Worm (Caenorhabditis elegans): Measurements from ENCODE around the gene fbxa-105.
A peak's percentile ranks its signal among the peaks of the same experiment; 100 is the strongest.

The fbxa-105 gene

DNA sequence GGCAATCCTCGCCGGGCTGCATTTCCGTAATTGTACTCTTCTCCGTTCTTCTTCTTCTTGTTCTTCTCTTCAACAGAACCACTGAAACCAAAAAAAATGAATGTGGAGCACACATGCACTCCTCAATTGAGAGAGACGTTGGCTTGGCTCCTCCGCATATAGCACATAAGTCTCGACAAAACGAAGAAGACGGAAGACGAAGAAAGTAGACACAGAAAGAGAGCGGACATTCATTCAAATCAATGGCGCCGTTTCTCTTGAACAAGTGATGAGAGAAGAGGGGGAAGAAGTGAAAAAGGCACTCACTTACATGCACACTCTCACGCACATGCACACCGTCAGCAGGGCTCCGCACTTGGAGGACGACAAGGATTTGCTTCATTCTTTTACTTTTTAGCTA lies 45.7 kb upstream of the fbxa-105 start, which contains the start of gene F25E5.9 (continued):
- TF ChIP-seq nhr-19 (GFP tag; conservative IDR thresholded peaks at IDR 0.05) (no peak; the same call in 1 of the 2 replicates), blmp-1 (tag; optimal IDR thresholded peaks at IDR 0.05) (no peak), nhr-71 (tag; optimal IDR thresholded peaks at IDR 0.05) (no peak), C34B4.2 (tag; optimal IDR thresholded peaks at IDR 0.05) (no peak), lin-39 (tag; optimal IDR thresholded peaks at IDR 0.05) (no peak), tbx-2 (tag; optimal IDR thresholded peaks at IDR 0.05) (no peak), C04F5.9 (tag; optimal IDR thresholded peaks at IDR 0.05) (no peak), lsy-2 (tag; optimal IDR thresholded peaks at IDR 0.05) (peak in 1 of 2 experiments; percentile 27), mab-9 (GFP tag; IDR thresholded peaks at IDR 0.05) (no peak), fkh-4 (tag; optimal IDR thresholded peaks at IDR 0.05; ENCODE audit: borderline replicate concordance) (no peak), unc-30 (tag; optimal IDR thresholded peaks at IDR 0.05) (no peak), nhr-90 (tag; optimal IDR thresholded peaks at IDR 0.05; ENCODE audit: poor library complexity) (no peak), grh-1 (GFP tag; IDR thresholded peaks at IDR 0.05) (no peak), xbp-1 (tag; optimal IDR thresholded peaks at IDR 0.05) (no peak), nhr-84 (tag; optimal IDR thresholded peaks at IDR 0.05) (no peak), skn-1 (tag; optimal IDR thresholded peaks at IDR 0.05) (no peak), efl-3 (GFP tag; optimal IDR thresholded peaks at IDR 0.05) (no peak), sup-37 (GFP tag; optimal IDR thresholded peaks at IDR 0.05) (no peak), pqm-1 (tag; optimal IDR thresholded peaks at IDR 0.05) (no peak), ceh-90 (tag; optimal IDR thresholded peaks at IDR 0.05) (no peak), unc-62 (GFP tag; optimal IDR thresholded peaks at IDR 0.05) (no peak), efl-1 (optimal IDR thresholded peaks at IDR 0.05) (peak in 1 of 2 experiments; percentile 11), efl-1 (GFP tag; optimal IDR thresholded peaks at IDR 0.05 in 1 of 2) (no peak), vab-15 (tag; optimal IDR thresholded peaks at IDR 0.05) (no peak), fkh-8 (tag; optimal IDR thresholded peaks at IDR 0.05) (peak; percentile 29), ceh-63 (GFP tag; optimal IDR thresholded peaks at IDR 0.05) (no peak), unc-130 (tag; optimal IDR thresholded peaks at IDR 0.05) (no peak), lin-35 (GFP tag; optimal IDR thresholded peaks at IDR 0.05) (no peak), pax-3 (tag; optimal IDR thresholded peaks at IDR 0.05) (no peak), pag-3 (tag; optimal IDR thresholded peaks at IDR 0.05; ENCODE audit: borderline replicate concordance, insufficient read depth) (no peak), zip-4 (GFP tag; optimal IDR thresholded peaks at IDR 0.05) (no peak), unc-98 (GFP tag; IDR thresholded peaks at IDR 0.05) (no peak), zag-1 (tag; optimal IDR thresholded peaks at IDR 0.05) (no peak), sox-4 (tag; optimal IDR thresholded peaks at IDR 0.05) (no peak), swsn-7 (tag; optimal IDR thresholded peaks at IDR 0.05) (no peak), sptf-1 (tag; optimal IDR thresholded peaks at IDR 0.05) (no peak), hlh-17 (GFP tag; optimal IDR thresholded peaks at IDR 0.05; ENCODE audit: borderline replicate concordance) (no peak), nhr-47 (tag; optimal IDR thresholded peaks at IDR 0.05) (no peak), lir-3 (tag; optimal IDR thresholded peaks at IDR 0.05; ENCODE audit: poor library complexity) (no peak), lin-15B (tag; optimal IDR thresholded peaks at IDR 0.05) (no peak), mdl-1 (tag; optimal IDR thresholded peaks at IDR 0.05) (no peak), lin-13 (GFP tag; optimal IDR thresholded peaks at IDR 0.05) (no peak), nhr-85 (tag) (no peak)

DNA sequence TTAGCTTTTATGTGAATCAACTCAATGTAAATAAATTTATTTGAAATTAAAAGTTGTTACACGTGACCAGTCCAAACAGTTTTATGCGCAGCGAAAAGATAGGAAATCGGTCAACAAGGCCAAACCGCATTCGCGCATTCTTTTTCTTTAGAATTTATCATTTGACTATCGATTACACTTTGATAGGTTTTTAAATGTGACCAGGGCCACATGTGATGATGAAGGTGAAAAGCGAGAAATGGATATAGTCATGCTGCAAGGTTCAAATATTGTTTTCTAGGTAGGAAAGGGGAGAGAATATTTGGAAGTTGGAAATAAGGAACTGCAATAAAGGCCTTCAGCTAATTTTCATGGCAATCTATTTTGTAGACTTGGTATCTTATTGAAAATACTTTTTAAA lies 45.1 kb upstream of the fbxa-105 start:
- TF ChIP-seq nhr-47 (tag; optimal IDR thresholded peaks at IDR 0.05): peak; percentile 57
- TF ChIP-seq elt-3 (tag; optimal IDR thresholded peaks at IDR 0.05): peak in 4 of 6 experiments; percentile 0 to 97 (median 50)
- no peak for TF ChIP-seq C04F5.9 (tag; optimal IDR thresholded peaks at IDR 0.05)
- TF ChIP-seq nhr-20 (tag; optimal IDR thresholded peaks at IDR 0.05): peak; percentile 80
- peak; percentile 72 for TF ChIP-seq unc-130 (tag; optimal IDR thresholded peaks at IDR 0.05)
- TF ChIP-seq ceh-8 (GFP tag; optimal IDR thresholded peaks at IDR 0.05): no peak
- TF ChIP-seq C16A3.4 (tag; optimal IDR thresholded peaks at IDR 0.05): peak; percentile 32
- peak; percentile 67 for TF ChIP-seq ztf-4 (tag; optimal IDR thresholded peaks at IDR 0.05)
- TF ChIP-seq hlh-17 (GFP tag; optimal IDR thresholded peaks at IDR 0.05; ENCODE audit: borderline replicate concordance): no peak
- peak; percentile 21 for TF ChIP-seq vab-15 (tag; optimal IDR thresholded peaks at IDR 0.05)
- peak; percentile 93 for TF ChIP-seq nhr-85 (tag)
- peak; percentile 94 for TF ChIP-seq blmp-1 (tag; optimal IDR thresholded peaks at IDR 0.05)
- TF ChIP-seq nhr-11 (tag; optimal IDR thresholded peaks at IDR 0.05): no peak
- TF ChIP-seq sox-4 (tag; optimal IDR thresholded peaks at IDR 0.05): no peak
- no peak for TF ChIP-seq snpc-4 (tag; optimal IDR thresholded peaks at IDR 0.05)
- TF ChIP-seq sup-37 (GFP tag; optimal IDR thresholded peaks at IDR 0.05): no peak
- TF ChIP-seq ama-1 (optimal IDR thresholded peaks at IDR 0.05): peak; percentile 87
- TF ChIP-seq grh-1 (GFP tag; IDR thresholded peaks at IDR 0.05): peak; percentile 64
- TF ChIP-seq dpl-1 (GFP tag; optimal IDR thresholded peaks at IDR 0.05): peak in 2 of 3 experiments; percentile 20 to 31
- TF ChIP-seq mdl-1 (tag; optimal IDR thresholded peaks at IDR 0.05): peak in 1 of 2 experiments; percentile 79
- peak; percentile 65 for TF ChIP-seq tbx-2 (tag; optimal IDR thresholded peaks at IDR 0.05)
- TF ChIP-seq ceh-90 (tag; optimal IDR thresholded peaks at IDR 0.05): no peak

Data from whole organism, L1 larva.